Fruit fly (Drosophila melanogaster) whole organism, embryonic: ENCODE data around the gene xmas.

ENCODE experiments used
- Atf3 ChIP-seq: fragments of 200-800 bp; sonication (Bioruptor generic); optimal IDR thresholded peaks from 3 replicates; lab custom pipeline; 2016; ENCODE audit warnings: missing biosample characterization, missing genetic modification characterization
- Bteb2 ChIP-seq: fragments of 200-800 bp; sonication (Bioruptor generic); optimal IDR thresholded peaks from 2 replicates; lab custom pipeline; 2016; ENCODE audit warnings: missing biosample characterization, missing genetic modification characterization
- CG11247 ChIP-seq: fragments of 200-800 bp; sonication (Bioruptor generic); IDR thresholded peaks from 2 replicates; pipeline ENCODE4 v1.3.6; 2022; ENCODE audit warnings: missing biosample characterization, missing genetic modification characterization
- CG11560 ChIP-seq: fragments of 200-800 bp; sonication (Bioruptor generic); IDR thresholded peaks from 3 replicates; pipeline ENCODE4 v1.3.6; 2022; ENCODE audit warnings: missing biosample characterization, missing genetic modification characterization
- CG12942 ChIP-seq: fragments of 200-800 bp; sonication (Bioruptor generic); optimal IDR thresholded peaks from 3 replicates; lab custom pipeline; 2016; ENCODE audit warnings: missing biosample characterization, missing genetic modification characterization
- CG13287 ChIP-seq: fragments of 200-800 bp; sonication (Bioruptor generic); IDR thresholded peaks from 2 replicates; pipeline ENCODE4 v1.3.6; 2022; ENCODE audit warnings: missing biosample characterization, missing genetic modification characterization; ENCODE audit not compliant: partially characterized antibody
- CG13424 ChIP-seq: fragments of 200-800 bp; sonication (Bioruptor generic); optimal IDR thresholded peaks from 2 replicates; lab custom pipeline; 2019; ENCODE audit warnings: missing biosample characterization, mild to moderate bottlenecking, missing genetic modification characterization, moderate library complexity
- CG13894 ChIP-seq: fragments of 200-800 bp; sonication (Bioruptor generic); optimal IDR thresholded peaks from 3 replicates; lab custom pipeline; 2018; ENCODE audit warnings: missing biosample characterization, mild to moderate bottlenecking, missing genetic modification characterization, moderate library complexity
- CG14014 ChIP-seq: fragments of 200-800 bp; sonication (Bioruptor generic); IDR thresholded peaks from 2 replicates; pipeline ENCODE4 v1.3.6; 2022; ENCODE audit warnings: missing biosample characterization, missing genetic modification characterization
- CG15073 ChIP-seq: fragments of 200-800 bp; sonication (Bioruptor generic); optimal IDR thresholded peaks from 2 replicates; lab custom pipeline; 2016; ENCODE audit warnings: missing biosample characterization, missing genetic modification characterization
- CG15269 ChIP-seq: fragments of 200-800 bp; sonication (Bioruptor generic); optimal IDR thresholded peaks from 2 replicates; lab custom pipeline; 2018; ENCODE audit warnings: missing biosample characterization, mild to moderate bottlenecking, missing genetic modification characterization, moderate library complexity
- CG15479 ChIP-seq: fragments of 200-800 bp; sonication (Bioruptor generic); optimal IDR thresholded peaks from 3 replicates; lab custom pipeline; 2019; ENCODE audit warnings: missing biosample characterization, mild to moderate bottlenecking, missing genetic modification characterization, moderate library complexity
- CG17186 ChIP-seq: fragments of 200-800 bp; sonication (Bioruptor generic); optimal IDR thresholded peaks from 3 replicates; lab custom pipeline; 2017; ENCODE audit warnings: missing biosample characterization, missing genetic modification reagents, missing genetic modification characterization
- CG17568 ChIP-seq: fragments of 200-800 bp; sonication (Bioruptor generic); optimal IDR thresholded peaks from 2 replicates; lab custom pipeline; 2018; ENCODE audit warnings: missing biosample characterization, mild to moderate bottlenecking, missing genetic modification characterization, moderate library complexity
- CG18262 ChIP-seq: fragments of 200-800 bp; optimal IDR thresholded peaks from 3 replicates; lab custom pipeline; 2019; ENCODE audit warnings: missing biosample characterization, mild to moderate bottlenecking, missing genetic modification characterization, moderate library complexity
- CG32532 ChIP-seq: fragments of 200-800 bp; sonication (Bioruptor generic); IDR thresholded peaks from 2 replicates; pipeline ENCODE4 v1.3.6; 2022; ENCODE audit warnings: missing biosample characterization, missing genetic modification characterization
- CG4404 ChIP-seq: fragments of 200-800 bp; sonication (Bioruptor generic); IDR thresholded peaks from 2 replicates; pipeline ENCODE4 v1.3.6; 2022; ENCODE audit warnings: missing biosample characterization, missing genetic modification characterization
- CG5953 ChIP-seq: fragments of 200-800 bp; sonication (Bioruptor generic); IDR thresholded peaks from 2 replicates; pipeline ENCODE4 v1.3.6; 2022; ENCODE audit warnings: missing biosample characterization, missing genetic modification characterization
- CG7357 ChIP-seq: fragments of 200-800 bp; sonication (Bioruptor generic); IDR thresholded peaks from 3 replicates; pipeline ENCODE4 v1.3.6; 2022; ENCODE audit warnings: missing biosample characterization, missing genetic modification characterization
- CG8359 ChIP-seq: fragments of 200-800 bp; sonication (Bioruptor generic); optimal IDR thresholded peaks from 2 replicates; lab custom pipeline; 2017; ENCODE audit warnings: missing biosample characterization, mild to moderate bottlenecking, missing genetic modification characterization, borderline replicate concordance
- CG9215 ChIP-seq: fragments of 200-800 bp; sonication (Bioruptor generic); IDR thresholded peaks from 2 replicates; pipeline ENCODE4 v1.3.6; 2022; ENCODE audit warnings: missing biosample characterization, missing genetic modification characterization
- CHES-1-like ChIP-seq: fragments of 200-800 bp; sonication (Bioruptor generic); optimal IDR thresholded peaks from 2 replicates; lab custom pipeline; 2016; ENCODE audit warnings: missing biosample characterization, missing genetic modification characterization
- Camta ChIP-seq: fragments of 200-800 bp; sonication (Bioruptor generic); optimal IDR thresholded peaks from 2 replicates; lab custom pipeline; 2016; ENCODE audit warnings: missing biosample characterization, missing genetic modification characterization
- Chrac-16 ChIP-seq: fragments of 200-800 bp; sonication (Bioruptor generic); optimal IDR thresholded peaks from 3 replicates; lab custom pipeline; 2016; ENCODE audit warnings: missing biosample characterization, missing genetic modification characterization
- D19B ChIP-seq: fragments of 200-800 bp; sonication (Bioruptor generic); optimal IDR thresholded peaks from 2 replicates; lab custom pipeline; 2017; ENCODE audit warnings: missing biosample characterization, mild to moderate bottlenecking, missing genetic modification characterization
- Dad ChIP-seq: fragments of 200-800 bp; sonication (Bioruptor generic); optimal IDR thresholded peaks from 3 replicates; lab custom pipeline; 2016; ENCODE audit warnings: missing biosample characterization, missing genetic modification characterization
- HHEX ChIP-seq: fragments of 200-800 bp; sonication (Bioruptor generic); optimal IDR thresholded peaks from 3 replicates; lab custom pipeline; 2017; ENCODE audit warnings: missing biosample characterization, mild to moderate bottlenecking, missing genetic modification characterization, missing genetic modification reagents
- Hr78 ChIP-seq, 2 experiments: fragments of 200-800 bp in 1 of 2; fragments of >200 bp in 1 of 2; sonication (Bioruptor generic) in 1 of 2; optimal IDR thresholded peaks; 2 replicates each; lab custom pipeline; 2017 to 2019; ENCODE audit warnings: missing biosample characterization in 2 of 2, missing genetic modification characterization in 2 of 2, mild to moderate bottlenecking in 1 of 2, moderate library complexity in 1 of 2
- Kr ChIP-seq: fragments of 200-800 bp; sonication (Bioruptor generic); optimal IDR thresholded peaks from 2 replicates; lab custom pipeline; 2017; ENCODE audit warnings: missing biosample characterization, mild to moderate bottlenecking, missing genetic modification characterization
- Lim3 ChIP-seq: fragments of 200-800 bp; sonication (Bioruptor generic); IDR thresholded peaks from 2 replicates; pipeline ENCODE4 v1.3.6; 2022; ENCODE audit warnings: missing biosample characterization, missing genetic modification characterization
- Oaz ChIP-seq: fragments of 200-800 bp; sonication (Bioruptor generic); IDR thresholded peaks from 2 replicates; pipeline ENCODE4 v1.3.6; 2022; ENCODE audit warnings: missing biosample characterization, missing genetic modification characterization
- Ssrp ChIP-seq: fragments of 200-800 bp; sonication (Bioruptor generic); optimal IDR thresholded peaks from 2 replicates; lab custom pipeline; 2018; ENCODE audit warnings: missing biosample characterization, mild to moderate bottlenecking, missing genetic modification characterization, moderate library complexity
- Trl ChIP-seq, 3 experiments: fragments of >200 bp in 2 of 3; fragments of 200-800 bp in 1 of 3; sonication (Bioruptor generic) in 1 of 3; optimal IDR thresholded peaks; 2 replicates in 1 of 3; 3 replicates in 2 of 3; lab custom pipeline; 2016 to 2017; ENCODE audit warnings: missing biosample characterization in 1 of 3, missing genetic modification characterization in 1 of 3
- Usf ChIP-seq: fragments of 200-800 bp; sonication (Bioruptor generic); optimal IDR thresholded peaks from 2 replicates; lab custom pipeline; 2017; ENCODE audit warnings: missing genotype, missing biosample characterization, missing genetic modification characterization
- amos ChIP-seq: fragments of 200-800 bp; sonication (Bioruptor generic); IDR thresholded peaks from 2 replicates; pipeline ENCODE4 v1.3.6; 2022; ENCODE audit warnings: missing biosample characterization, missing genetic modification characterization; ENCODE audit not compliant: partially characterized antibody
- dpn ChIP-seq, 2 experiments: fragments of 200-800 bp; sonication (Bioruptor generic); optimal IDR thresholded peaks; 3 replicates each; lab custom pipeline; 2016; ENCODE audit warnings: missing biosample characterization in 2 of 2, missing genetic modification characterization in 2 of 2
- emc ChIP-seq: fragments of 200-800 bp; sonication (Bioruptor generic); optimal IDR thresholded peaks from 2 replicates; lab custom pipeline; 2016; ENCODE audit warnings: missing biosample characterization, missing genetic modification characterization
- fd102C ChIP-seq: fragments of 200-800 bp; sonication (Bioruptor generic); optimal IDR thresholded peaks from 2 replicates; lab custom pipeline; 2018; ENCODE audit warnings: missing biosample characterization, mild to moderate bottlenecking, missing genetic modification characterization, moderate library complexity
- gcm2 ChIP-seq: fragments of 200-800 bp; sonication (Bioruptor generic); optimal IDR thresholded peaks from 2 replicates; lab custom pipeline; 2016; ENCODE audit warnings: missing biosample characterization, missing genetic modification characterization
- grau ChIP-seq: fragments of 200-800 bp; optimal IDR thresholded peaks from 3 replicates; lab custom pipeline; 2019; ENCODE audit warnings: missing biosample characterization, mild to moderate bottlenecking, missing genetic modification characterization, moderate library complexity
- gsb-n ChIP-seq: fragments of 200-800 bp; sonication (Bioruptor generic); optimal IDR thresholded peaks from 3 replicates; lab custom pipeline; 2018; ENCODE audit warnings: missing biosample characterization, mild to moderate bottlenecking, missing genetic modification characterization
- h ChIP-seq: fragments of >200 bp; optimal IDR thresholded peaks from 2 replicates; lab custom pipeline; 2017
- jing ChIP-seq: fragments of 200-800 bp; sonication (Bioruptor generic); optimal IDR thresholded peaks from 2 replicates; lab custom pipeline; 2018; ENCODE audit warnings: missing biosample characterization, mild to moderate bottlenecking, missing genetic modification characterization
- org-1 ChIP-seq: fragments of 200-800 bp; sonication (Bioruptor generic); optimal IDR thresholded peaks from 2 replicates; lab custom pipeline; 2017; ENCODE audit warnings: missing biosample characterization, missing genetic modification characterization
- p53 ChIP-seq: fragments of 200-800 bp; sonication (Bioruptor generic); optimal IDR thresholded peaks from 2 replicates; lab custom pipeline; 2016; ENCODE audit warnings: missing biosample characterization, missing genetic modification characterization
- pzg ChIP-seq: fragments of 200-800 bp; sonication (Bioruptor generic); optimal IDR thresholded peaks from 3 replicates; lab custom pipeline; 2018; ENCODE audit warnings: missing biosample characterization, mild to moderate bottlenecking, missing genetic modification characterization, moderate library complexity
- schlank ChIP-seq: fragments of 200-800 bp; sonication (Bioruptor generic); optimal IDR thresholded peaks from 2 replicates; lab custom pipeline; 2018; ENCODE audit warnings: missing biosample characterization, mild to moderate bottlenecking, missing genetic modification characterization
- scrt ChIP-seq: fragments of 200-800 bp; sonication (Bioruptor generic); optimal IDR thresholded peaks from 2 replicates; lab custom pipeline; 2018; ENCODE audit warnings: missing biosample characterization, mild to moderate bottlenecking, missing genetic modification characterization, moderate library complexity
- ttk ChIP-seq: fragments of 200-800 bp; sonication (Bioruptor generic); IDR thresholded peaks from 2 replicates; pipeline ENCODE4 v2.1.2; 2022; ENCODE audit warnings: missing biosample characterization, missing genetic modification characterization

Gene xmas

dm6 chrX:17129733-17130466 is 29.2 kb downstream of the xmas start (continued):
- peak; percentile 46 for TF ChIP-seq CG13894 (tag; lab: Kevin White, UChicago)
- peak; percentile 35 for TF ChIP-seq Camta
- no peak for TF ChIP-seq CG15073 (GFP tag; lab: Kevin White, UChicago)
- TF ChIP-seq CG17568 (GFP tag; lab: Kevin White, UChicago): peak; percentile 57
- TF ChIP-seq emc (GFP tag; lab: Kevin White, UChicago): no peak
- no peak; the same call in 1 of the 2 replicates for TF ChIP-seq Lim3
- TF ChIP-seq CG14014: peak; percentile 81
- peak; percentile 48; the same call in 1 of the 2 replicates for TF ChIP-seq CG4404 (GFP tag; lab: Robert Waterston, UW)
- peak; percentile 6 for TF ChIP-seq fd102C (GFP tag; lab: Kevin White, UChicago)
- peak; percentile 82 for TF ChIP-seq CG13424 (tag; lab: Kevin White, UChicago)
- peak; percentile 68 for TF ChIP-seq D19B
- no peak for TF ChIP-seq CHES-1-like
- no peak for TF ChIP-seq Atf3 (GFP tag; lab: Kevin White, UChicago)
- peak; percentile 70 for TF ChIP-seq Ssrp
- TF ChIP-seq Bteb2: no peak
- TF ChIP-seq Usf (GFP tag; lab: Kevin White, UChicago): peak; percentile 41
- TF ChIP-seq Chrac-16: peak; percentile 49
- peak; percentile 53 for TF ChIP-seq CG12942
- TF ChIP-seq Kr (GFP tag; lab: Kevin White, UChicago): no peak
- no peak for TF ChIP-seq CG13287 (GFP tag; lab: Robert Waterston, UW)
- no peak for TF ChIP-seq CG11560
- peak in 1 of 2 experiments; percentile 46 for TF ChIP-seq Hr78 (GFP tag; optimal IDR thresholded peaks at IDR 0.05; lab: Kevin White, UChicago)
- TF ChIP-seq CG32532 (GFP tag; lab: Robert Waterston, UW): peak; percentile 75
- TF ChIP-seq jing: no peak
- no peak for TF ChIP-seq Trl (optimal IDR thresholded peaks at IDR 0.05; lab: Kevin White, UChicago)
- peak; percentile 21 for TF ChIP-seq Trl (GFP tag; optimal IDR thresholded peaks at IDR 0.05; lab: Kevin White, UChicago)
- TF ChIP-seq p53 (GFP tag; lab: Kevin White, UChicago): no peak
- peak; percentile 66 for TF ChIP-seq CG15479
- peak; percentile 80; the same call in 1 of the 2 replicates for TF ChIP-seq CG5953 (GFP tag; lab: Robert Waterston, UW)
- TF ChIP-seq amos (GFP tag; lab: Robert Waterston, UW): no peak
- TF ChIP-seq pzg (GFP tag; lab: Kevin White, UChicago): no peak
- TF ChIP-seq CG7357: peak; percentile 49; the same call in 1 of the 3 replicates
- TF ChIP-seq schlank (tag; lab: Kevin White, UChicago): no peak
- TF ChIP-seq CG9215: peak; percentile 68
- peak; percentile 36 for TF ChIP-seq CG8359 (GFP tag; lab: Kevin White, UChicago)
- no peak for TF ChIP-seq h (lab: Kevin White, UChicago)
- TF ChIP-seq CG15269 (tag; lab: Kevin White, UChicago): peak; percentile 90
- peak; percentile 81 for TF ChIP-seq HHEX
- peak; percentile 87 for TF ChIP-seq CG18262 (tag; lab: Kevin White, UChicago)
- TF ChIP-seq org-1 (GFP tag; lab: Kevin White, UChicago): peak; percentile 64
- TF ChIP-seq CG17186 (GFP tag; lab: Kevin White, UChicago): no peak
- TF ChIP-seq Dad (GFP tag; lab: Kevin White, UChicago): no peak
- peak; percentile 88 for TF ChIP-seq grau (tag; lab: Kevin White, UChicago)
- TF ChIP-seq ttk (GFP tag; lab: Robert Waterston, UW): peak; percentile 76
- TF ChIP-seq scrt (GFP tag; lab: Kevin White, UChicago): peak; percentile 74
- TF ChIP-seq gsb-n (tag; lab: Kevin White, UChicago): peak; percentile 86
- peak; percentile 46; the same call in 1 of the 2 replicates for TF ChIP-seq Oaz (GFP tag; lab: Robert Waterston, UW)
- peak; percentile 61; the same call in 1 of the 2 replicates for TF ChIP-seq CG11247 (GFP tag; lab: Robert Waterston, UW)
- TF ChIP-seq dpn (GFP tag; optimal IDR thresholded peaks at IDR 0.05; lab: Kevin White, UChicago): peak in 1 of 2 experiments; percentile 74
- no peak for TF ChIP-seq gcm2
